Fruit fly (Drosophila melanogaster) whole organism, embryonic: Measurements from ENCODE around the gene CG33932.

ENCODE experiments used
- Hr39 ChIP-seq: fragments of >200 bp; optimal IDR thresholded peaks from 2 replicates; lab custom pipeline; 2017
- Meics ChIP-seq: fragments of 200-800 bp; sonication (Bioruptor generic); optimal IDR thresholded peaks from 2 replicates; lab custom pipeline; 2017; ENCODE audit warnings: missing biosample characterization, mild to moderate bottlenecking, missing genetic modification characterization
- pzg ChIP-seq: fragments of 200-800 bp; sonication (Bioruptor generic); optimal IDR thresholded peaks from 3 replicates; lab custom pipeline; 2018; ENCODE audit warnings: missing biosample characterization, mild to moderate bottlenecking, missing genetic modification characterization, moderate library complexity
- usp ChIP-seq: fragments of >200 bp; optimal IDR thresholded peaks from 2 replicates; lab custom pipeline; 2017; ENCODE audit warnings: missing biosample characterization, missing genetic modification characterization

- TF ChIP-seq Hr39 (lab: Kevin White, UChicago) (no peak), Meics (no peak), usp (GFP tag; lab: Kevin White, UChicago) (no peak), pzg (GFP tag; lab: Kevin White, UChicago) (no peak)
Observed at dm6 chrX:19752344-19752743, 8.1 kb downstream of the CG33932 start.
